Worm (Caenorhabditis elegans) whole organism, L4/young adult: ENCODE measurements around the gene riok-3.

Experiments
- W03F9.2 ChIP-seq: fragments of 150-350 bp; optimal IDR thresholded peaks from 2 replicates; lab custom pipeline; 2014; ENCODE audit warnings: missing biosample characterization, missing genetic modification characterization
- dao-5 ChIP-seq: sonication (generic microtip); optimal IDR thresholded peaks from 2 replicates; lab custom pipeline; 2016; ENCODE audit warnings: missing genotype, missing genetic modification characterization, moderate library complexity, missing compliant biosample characterization
- him-1 ChIP-seq: sonication (generic microtip); optimal IDR thresholded peaks from 2 replicates; lab custom pipeline; 2016; ENCODE audit warnings: missing genotype, missing genetic modification reagents, missing genetic modification characterization, missing compliant biosample characterization

ce11 chrIII:9758848-9759247 is 46.0 kb downstream of the riok-3 start, which contains the start of gene rmd-1:
- no peak for TF ChIP-seq W03F9.2
- no peak for TF ChIP-seq him-1 (tag; lab: Kevin White, UChicago)
- TF ChIP-seq dao-5, result no peak
